Worm (Caenorhabditis elegans) whole organism, L1 larva: ENCODE measurements around the gene gcy-9.

Experiments
- C16A3.4 ChIP-seq: fragments of 150-350 bp; optimal IDR thresholded peaks from 2 replicates; lab custom pipeline; 2014; ENCODE audit warnings: missing biosample characterization, missing genetic modification characterization
- aha-1 ChIP-seq: fragments of 150-350 bp; optimal IDR thresholded peaks from 2 replicates; lab custom pipeline; 2014; ENCODE audit warnings: missing biosample characterization, missing genetic modification characterization
- aly-2 ChIP-seq: fragments of 150-350 bp; optimal IDR thresholded peaks from 2 replicates; lab custom pipeline; 2014; ENCODE audit warnings: missing biosample characterization, missing genetic modification characterization
- blmp-1 ChIP-seq: fragments of 150-350 bp; optimal IDR thresholded peaks from 2 replicates; lab custom pipeline; 2014; ENCODE audit warnings: missing biosample characterization, missing genetic modification characterization
- ceh-8 ChIP-seq: fragments of 200-800 bp; sonication (Bioruptor generic); optimal IDR thresholded peaks from 2 replicates; lab custom pipeline; 2018; ENCODE audit warnings: mild to moderate bottlenecking, missing genetic modification characterization, moderate library complexity, missing compliant biosample characterization
- ceh-90 ChIP-seq: sonication (generic microtip); optimal IDR thresholded peaks from 2 replicates; lab custom pipeline; 2016; ENCODE audit warnings: missing genetic modification characterization, missing compliant biosample characterization
- dpl-1 ChIP-seq, 3 experiments: fragments of 150-350 bp in 2 of 3; sonication (generic microtip) in 1 of 3; optimal IDR thresholded peaks; 2 replicates each; lab custom pipeline; 2014 to 2017; ENCODE audit warnings: missing biosample characterization in 3 of 3, missing genetic modification characterization in 3 of 3, missing genetic modification reagents in 3 of 3
- dsc-1 ChIP-seq: sonication (generic microtip); optimal IDR thresholded peaks from 2 replicates; lab custom pipeline; 2016; ENCODE audit warnings: mild to moderate bottlenecking, missing genetic modification characterization, missing compliant biosample characterization
- efl-1 ChIP-seq, 4 experiments: fragments of 150-350 bp; optimal IDR thresholded peaks in 3 of 4; peaks in 1 of 4; 1 replicate in 1 of 4; 2 replicates in 3 of 4; lab custom pipeline; 2014; ENCODE audit warnings: missing biosample characterization in 2 of 4, missing genetic modification characterization in 2 of 4, missing genetic modification reagents in 2 of 4
- efl-3 ChIP-seq: fragments of 200-800 bp; sonication (Bioruptor generic); optimal IDR thresholded peaks from 2 replicates; lab custom pipeline; 2018; ENCODE audit warnings: mild to moderate bottlenecking, missing genetic modification characterization, missing compliant biosample characterization
- egl-27 ChIP-seq, 2 experiments: fragments of 150-350 bp in 1 of 2; sonication (generic microtip); optimal IDR thresholded peaks; 3 replicates each; lab custom pipeline; 2017 to 2018; ENCODE audit warnings: missing biosample characterization in 2 of 2, missing genetic modification characterization in 2 of 2, missing genetic modification reagents in 2 of 2
- elt-2 ChIP-seq: sonication (generic microtip); optimal IDR thresholded peaks from 2 replicates; lab custom pipeline; 2016; ENCODE audit warnings: missing genetic modification characterization, mild to moderate bottlenecking, inconsistent platforms, missing compliant biosample characterization, missing genetic modification reagents
- elt-3 ChIP-seq, 6 experiments: fragments of 150-350 bp in 1 of 6; sonication (generic microtip); optimal IDR thresholded peaks; 2 replicates each; lab custom pipeline; 2017 to 2018; ENCODE audit warnings: missing biosample characterization in 6 of 6, missing genetic modification characterization in 6 of 6, inconsistent platforms in 1 of 6
- ets-5 ChIP-seq: fragments of 200-800 bp; sonication (Bioruptor generic); IDR thresholded peaks from 2 replicates; pipeline ENCODE4 v1.3.6; 2022; ENCODE audit warnings: missing genetic modification characterization, missing compliant biosample characterization
- fos-1 ChIP-seq: fragments of 150-350 bp; optimal IDR thresholded peaks from 2 replicates; lab custom pipeline; 2014; ENCODE audit warnings: missing biosample characterization, missing genetic modification characterization
- grh-1 ChIP-seq: fragments of 200-800 bp; sonication (Bioruptor generic); IDR thresholded peaks from 2 replicates; pipeline ENCODE4 v1.3.6; 2022; ENCODE audit warnings: missing genetic modification reagents, missing genetic modification characterization, missing compliant biosample characterization
- hpl-2 ChIP-seq: fragments of 150-350 bp; optimal IDR thresholded peaks from 2 replicates; lab custom pipeline; 2014; ENCODE audit warnings: missing biosample characterization, missing genetic modification reagents, missing genetic modification characterization
- irx-1 ChIP-seq: sonication (generic microtip); optimal IDR thresholded peaks from 2 replicates; lab custom pipeline; 2016; ENCODE audit warnings: missing genetic modification characterization, missing compliant biosample characterization
- isw-1 ChIP-seq: fragments of 200-800 bp; sonication (Bioruptor generic); IDR thresholded peaks from 2 replicates; pipeline ENCODE4 v1.3.6; 2022; ENCODE audit warnings: missing genetic modification characterization, missing compliant biosample characterization
- jun-1 ChIP-seq: fragments of 150-350 bp; optimal IDR thresholded peaks from 2 replicates; lab custom pipeline; 2014; ENCODE audit warnings: missing biosample characterization, missing genetic modification reagents, missing genetic modification characterization
- lin-13 ChIP-seq: fragments of 150-350 bp; optimal IDR thresholded peaks from 2 replicates; lab custom pipeline; 2014; ENCODE audit warnings: missing biosample characterization, missing genetic modification reagents, missing genetic modification characterization
- lin-14 ChIP-seq: fragments of 200-800 bp; sonication (Bioruptor generic); optimal IDR thresholded peaks from 2 replicates; lab custom pipeline; 2018; ENCODE audit warnings: mild to moderate bottlenecking, missing genetic modification characterization, moderate library complexity, missing compliant biosample characterization
- lin-39 ChIP-seq: fragments of 150-350 bp; optimal IDR thresholded peaks from 2 replicates; lab custom pipeline; 2014; ENCODE audit warnings: missing biosample characterization, missing genetic modification reagents, missing genetic modification characterization
- nhr-20 ChIP-seq: sonication (generic microtip); optimal IDR thresholded peaks from 2 replicates; lab custom pipeline; 2016; ENCODE audit warnings: mild to moderate bottlenecking, missing genetic modification characterization, missing compliant biosample characterization
- nhr-77 ChIP-seq: fragments of 150-350 bp; optimal IDR thresholded peaks from 2 replicates; lab custom pipeline; 2014; ENCODE audit warnings: missing biosample characterization, missing genetic modification characterization
- nhr-90 ChIP-seq: sonication (generic microtip); optimal IDR thresholded peaks from 2 replicates; lab custom pipeline; 2016; ENCODE audit warnings: mild to moderate bottlenecking, missing genetic modification characterization, missing compliant biosample characterization; ENCODE audit not compliant: poor library complexity
- pag-3 ChIP-seq: sonication (generic microtip); optimal IDR thresholded peaks from 2 replicates; lab custom pipeline; 2017; ENCODE audit warnings: missing genetic modification characterization, mild to moderate bottlenecking, missing compliant biosample characterization, antibody characterized with exemption, borderline replicate concordance; ENCODE audit not compliant: insufficient read depth
- pax-3 ChIP-seq: fragments of 200-800 bp; sonication (Bioruptor generic); optimal IDR thresholded peaks from 2 replicates; lab custom pipeline; 2018; ENCODE audit warnings: mild to moderate bottlenecking, missing genetic modification characterization, moderate library complexity, missing compliant biosample characterization
- pqm-1 ChIP-seq: sonication (generic microtip); optimal IDR thresholded peaks from 3 replicates; lab custom pipeline; 2017; ENCODE audit warnings: missing biosample characterization, missing genetic modification characterization
- rnt-1 ChIP-seq: sonication (generic microtip); optimal IDR thresholded peaks from 2 replicates; lab custom pipeline; 2016; ENCODE audit warnings: mild to moderate bottlenecking, missing genetic modification characterization, moderate library complexity, missing compliant biosample characterization
- skn-1 ChIP-seq: fragments of 150-350 bp; optimal IDR thresholded peaks from 2 replicates; lab custom pipeline; 2014; ENCODE audit warnings: missing biosample characterization, missing genetic modification characterization
- snpc-4 ChIP-seq: fragments of 150-350 bp; optimal IDR thresholded peaks from 2 replicates; lab custom pipeline; 2014; ENCODE audit warnings: missing biosample characterization, missing genetic modification characterization
- snu-23 ChIP-seq: sonication (generic microtip); optimal IDR thresholded peaks from 2 replicates; lab custom pipeline; 2016; ENCODE audit warnings: missing genetic modification characterization, missing compliant biosample characterization
- sox-4 ChIP-seq: sonication (generic microtip); optimal IDR thresholded peaks from 2 replicates; lab custom pipeline; 2016; ENCODE audit warnings: missing genetic modification characterization, missing compliant biosample characterization
- sup-37 ChIP-seq: fragments of 200-800 bp; sonication (Bioruptor generic); optimal IDR thresholded peaks from 2 replicates; lab custom pipeline; 2018; ENCODE audit warnings: mild to moderate bottlenecking, missing genetic modification characterization, missing compliant biosample characterization
- tbx-2 ChIP-seq: sonication (generic microtip); optimal IDR thresholded peaks from 2 replicates; lab custom pipeline; 2016; ENCODE audit warnings: missing genetic modification characterization, missing compliant biosample characterization
- tlp-1 ChIP-seq: fragments of 150-350 bp; optimal IDR thresholded peaks from 2 replicates; lab custom pipeline; 2014; ENCODE audit warnings: missing biosample characterization, missing genetic modification characterization
- unc-98 ChIP-seq: fragments of 200-800 bp; sonication (Bioruptor generic); IDR thresholded peaks from 2 replicates; pipeline ENCODE4 v1.3.6; 2022; ENCODE audit warnings: missing genetic modification characterization, missing compliant biosample characterization
- zag-1 ChIP-seq: fragments of 150-350 bp; optimal IDR thresholded peaks from 2 replicates; lab custom pipeline; 2014; ENCODE audit warnings: missing biosample characterization, missing genetic modification characterization
- ztf-4 ChIP-seq: fragments of 150-350 bp; optimal IDR thresholded peaks from 2 replicates; lab custom pipeline; 2014; ENCODE audit warnings: missing biosample characterization, missing genetic modification characterization

The gcy-9 gene

DNA sequence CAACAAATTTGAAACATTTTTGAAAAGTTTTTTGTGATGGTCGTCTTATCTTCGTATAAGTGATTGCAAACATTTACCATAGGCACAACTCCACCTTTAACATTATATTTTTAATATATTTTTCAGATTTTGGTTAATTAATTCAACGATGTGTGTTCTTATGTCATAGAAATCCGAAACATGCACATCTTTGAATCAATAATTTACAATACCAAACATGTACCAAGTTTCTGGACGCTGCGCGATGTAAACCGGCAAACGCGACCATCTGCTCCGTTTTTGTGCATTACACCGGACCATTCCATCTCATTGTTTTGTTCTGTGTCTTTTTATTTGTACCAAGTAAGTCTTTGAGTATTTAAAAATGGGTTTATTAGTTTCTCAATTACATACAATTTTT lies 19.8 kb upstream of the gcy-9 start, which contains the start of gene pgp-4:
pgp-4 (plus strand) TSS at position 301 of the 400 bp plus-strand sequence.
- TF ChIP-seq C16A3.4 (tag; lab: Kevin White, UChicago): no peak
- no peak for TF ChIP-seq jun-1 (tag; lab: Kevin White, UChicago)
- TF ChIP-seq skn-1 (tag; lab: Kevin White, UChicago): no peak
- TF ChIP-seq ceh-8 (GFP tag; lab: Kevin White, UChicago): no peak
- TF ChIP-seq irx-1 (tag; lab: Kevin White, UChicago): no peak
- TF ChIP-seq nhr-77 (tag; lab: Kevin White, UChicago): no peak
- no peak for TF ChIP-seq ets-5 (GFP tag; lab: Robert Waterston, UW)
- TF ChIP-seq isw-1 (GFP tag; lab: Robert Waterston, UW): no peak
- TF ChIP-seq nhr-20 (tag; lab: Kevin White, UChicago): no peak
- TF ChIP-seq zag-1: no peak
- no peak for TF ChIP-seq tbx-2 (tag; lab: Kevin White, UChicago)
- TF ChIP-seq dpl-1 (GFP tag; optimal IDR thresholded peaks at IDR 0.05; lab: Kevin White, UChicago): no peak
- no peak for TF ChIP-seq sox-4 (tag; lab: Kevin White, UChicago)
- no peak for TF ChIP-seq lin-14 (GFP tag; lab: Kevin White, UChicago)
- TF ChIP-seq lin-39 (tag; lab: Kevin White, UChicago): no peak
- TF ChIP-seq elt-3 (tag; optimal IDR thresholded peaks at IDR 0.05; lab: Kevin White, UChicago): no peak
- TF ChIP-seq snu-23 (GFP tag; lab: Kevin White, UChicago): no peak
- no peak for TF ChIP-seq hpl-2 (GFP tag; lab: Kevin White, UChicago)
- TF ChIP-seq pax-3: no peak
- TF ChIP-seq fos-1 (tag; lab: Kevin White, UChicago): no peak
- TF ChIP-seq, all 84 proteins: peak for 0

DNA sequence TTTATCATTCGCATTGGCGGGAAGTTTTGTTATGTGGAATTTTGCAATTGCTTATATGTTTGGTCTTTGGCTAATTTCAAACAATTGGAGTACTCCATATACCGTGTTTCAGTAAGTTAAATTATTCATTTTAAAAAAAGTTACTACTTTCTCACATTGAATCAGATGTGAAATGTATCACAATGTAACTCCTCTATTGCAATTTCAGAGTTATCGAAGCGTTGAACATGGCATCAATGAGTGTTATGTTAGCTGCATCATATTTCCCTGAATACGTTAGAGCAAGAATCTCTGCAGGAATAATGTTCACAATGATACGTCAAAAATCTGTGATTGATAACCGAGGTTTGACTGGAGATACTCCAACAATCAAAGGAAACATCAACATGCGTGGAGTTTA lies 18.2 kb upstream of the gcy-9 start:
- TF ChIP-seq C16A3.4 (tag; lab: Kevin White, UChicago) (no peak), ztf-4 (no peak), ceh-8 (GFP tag; lab: Kevin White, UChicago) (no peak), fos-1 (tag; lab: Kevin White, UChicago) (no peak), zag-1 (no peak), snpc-4 (tag; lab: Kevin White, UChicago) (no peak), rnt-1 (tag; lab: Kevin White, UChicago) (no peak), ceh-90 (tag; lab: Kevin White, UChicago) (no peak), nhr-77 (tag; lab: Kevin White, UChicago) (no peak)

DNA sequence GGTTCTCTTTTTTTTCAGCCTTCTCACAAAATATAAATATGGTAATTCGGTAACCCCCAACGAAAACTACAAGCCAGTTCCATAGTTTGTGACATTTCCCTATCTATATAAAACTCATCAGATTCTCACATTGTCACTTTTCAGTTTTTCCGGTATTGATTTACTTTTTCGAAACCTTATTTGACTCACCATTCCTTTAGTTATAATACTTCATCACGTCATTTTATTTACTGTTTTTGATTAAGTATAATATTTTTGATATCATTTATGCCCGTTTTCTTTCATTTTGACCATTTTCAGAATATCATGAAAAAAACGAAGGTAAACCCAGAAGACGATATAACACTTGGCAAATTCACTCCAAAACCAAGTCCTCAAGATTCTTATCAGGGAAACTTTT lies 14.2 kb upstream of the gcy-9 start, which contains the start of gene pgp-3:
pgp-3 (plus strand) TSS at position 301 of the 400 bp plus-strand sequence.
- TF ChIP-seq blmp-1 (tag; lab: Kevin White, UChicago) (no peak), nhr-90 (tag; lab: Kevin White, UChicago) (no peak), efl-3 (no peak)

DNA sequence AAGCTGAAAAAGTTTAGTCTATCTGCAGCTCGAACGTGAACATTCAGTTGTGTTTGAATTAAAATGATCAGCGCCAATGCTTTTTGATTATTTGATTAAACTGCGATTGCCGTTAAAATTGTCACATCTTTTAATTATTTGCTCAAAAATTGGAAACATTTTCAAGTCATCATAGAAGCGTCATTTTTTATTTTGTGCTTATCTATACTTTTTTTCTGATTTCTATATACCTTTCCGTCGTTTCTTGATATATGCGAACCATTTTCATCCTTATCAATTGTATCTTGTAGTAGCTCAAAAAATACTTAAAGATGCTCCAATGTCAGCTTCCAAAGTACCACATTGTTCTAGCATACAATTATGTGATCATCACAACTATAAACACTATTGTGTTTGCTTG lies 13.6 kb upstream of the gcy-9 start:
- TF ChIP-seq elt-2 (tag; lab: Kevin White, UChicago) (peak; percentile 71), ztf-4 (no peak), sup-37 (GFP tag; lab: Kevin White, UChicago) (no peak)

DNA sequence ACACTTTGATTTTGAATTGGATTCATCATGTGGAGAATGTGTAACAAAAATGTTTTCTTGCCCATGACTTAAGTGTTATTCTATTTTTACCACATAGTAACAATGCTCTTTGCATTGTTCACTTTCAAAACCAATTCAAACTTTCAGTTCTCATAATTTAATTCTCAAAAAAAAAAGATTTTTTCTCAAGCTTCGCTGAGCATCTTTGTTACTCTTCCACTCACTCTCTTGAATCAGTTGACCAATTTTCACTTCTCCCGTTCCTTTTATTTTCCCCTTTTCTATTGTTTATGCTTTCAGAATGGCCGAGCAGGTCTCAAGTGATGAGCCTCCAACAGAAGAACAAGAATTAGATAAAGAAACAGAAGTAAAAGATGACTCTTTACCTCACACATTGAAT lies 8.5 kb upstream of the gcy-9 start, which contains the start of gene oct-2:
oct-2 (plus strand) TSS at position 301 of the 400 bp plus-strand sequence.
- no peak for TF ChIP-seq tlp-1 (tag; lab: Kevin White, UChicago)
- TF ChIP-seq pqm-1 (tag; lab: Kevin White, UChicago): no peak
- no peak for TF ChIP-seq aly-2 (tag; lab: Kevin White, UChicago)
- TF ChIP-seq dsc-1: no peak
- no peak for TF ChIP-seq aha-1 (tag; lab: Kevin White, UChicago)
- no peak for TF ChIP-seq unc-98 (GFP tag; lab: Robert Waterston, UW)
- no peak for TF ChIP-seq efl-1 (optimal IDR thresholded peaks at IDR 0.05; lab: Kevin White, UChicago)
- TF ChIP-seq efl-1 (GFP tag; optimal IDR thresholded peaks at IDR 0.05 in 1 of 2; lab: Kevin White, UChicago): no peak
- TF ChIP-seq dpl-1 (GFP tag; optimal IDR thresholded peaks at IDR 0.05; lab: Kevin White, UChicago): no peak
- TF ChIP-seq egl-27 (tag; optimal IDR thresholded peaks at IDR 0.05; lab: Kevin White, UChicago): no peak
- no peak for TF ChIP-seq grh-1 (GFP tag; lab: Robert Waterston, UW)
- no peak for TF ChIP-seq pag-3 (tag; lab: Kevin White, UChicago)
- no peak for TF ChIP-seq lin-13
- TF ChIP-seq ceh-90 (tag; lab: Kevin White, UChicago): no peak
